Worm (Caenorhabditis elegans) whole organism, early embryonic: ENCODE measurements around the gene slc-9B.2.

Source experiments
- aly-1 ChIP-seq: sonication (generic microtip); optimal IDR thresholded peaks from 2 replicates; lab custom pipeline; 2016; ENCODE audit warnings: missing genetic modification characterization, missing compliant biosample characterization
- ama-1 ChIP-seq: fragments of 150-350 bp; optimal IDR thresholded peaks from 2 replicates; lab custom pipeline; 2014
- ceh-13 ChIP-seq: fragments of 200-800 bp; sonication (Bioruptor generic); optimal IDR thresholded peaks from 2 replicates; lab custom pipeline; 2018; ENCODE audit warnings: mild to moderate bottlenecking, missing genetic modification characterization, missing compliant biosample characterization
- ceh-36 ChIP-seq: sonication (generic microtip); optimal IDR thresholded peaks from 2 replicates; lab custom pipeline; 2016; ENCODE audit warnings: missing genetic modification characterization, inconsistent platforms, missing compliant biosample characterization
- ets-7 ChIP-seq: sonication (generic microtip); optimal IDR thresholded peaks from 2 replicates; lab custom pipeline; 2016; ENCODE audit warnings: missing genotype, missing genetic modification characterization, missing compliant biosample characterization
- flt-1 ChIP-seq: fragments of 200-800 bp; sonication (Bioruptor generic); IDR thresholded peaks from 2 replicates; pipeline ENCODE4 v1.3.6; 2022; ENCODE audit warnings: missing genetic modification characterization, missing compliant biosample characterization
- hmbx-1 ChIP-seq: sonication (generic microtip); optimal IDR thresholded peaks from 2 replicates; lab custom pipeline; 2016; ENCODE audit warnings: mild to moderate bottlenecking, missing genetic modification characterization, missing compliant biosample characterization
- hmg-4 ChIP-seq: fragments of 200-800 bp; sonication (Bioruptor generic); optimal IDR thresholded peaks from 2 replicates; lab custom pipeline; 2018; ENCODE audit warnings: mild to moderate bottlenecking, missing genetic modification characterization, missing compliant biosample characterization
- hnd-1 ChIP-seq: sonication (generic microtip); optimal IDR thresholded peaks from 2 replicates; lab custom pipeline; 2016; ENCODE audit warnings: missing genetic modification characterization, missing compliant biosample characterization
- scrt-1 ChIP-seq: fragments of 200-800 bp; sonication (Bioruptor generic); IDR thresholded peaks from 2 replicates; pipeline ENCODE4 v1.3.6; 2022; ENCODE audit warnings: missing genetic modification characterization, missing compliant biosample characterization
- tbx-37 ChIP-seq: fragments of 200-800 bp; sonication (Bioruptor generic); conservative IDR thresholded peaks from 2 replicates; pipeline ENCODE4 v1.3.6; 2022; ENCODE audit warnings: missing genetic modification reagents, missing genetic modification characterization, missing compliant biosample characterization

ce11 chrV:16356798-16357197, 18.0 kb downstream of the slc-9B.2 start:
- no peak for TF ChIP-seq scrt-1
- no peak for TF ChIP-seq aly-1 (tag; lab: Kevin White, UChicago)
- no peak for TF ChIP-seq tbx-37
- TF ChIP-seq hmg-4 (GFP tag; lab: Kevin White, UChicago): no peak
- TF ChIP-seq hmbx-1 (tag; lab: Kevin White, UChicago): no peak
- no peak for TF ChIP-seq ceh-13
- TF ChIP-seq hnd-1 (tag; lab: Kevin White, UChicago): no peak
- no peak for TF ChIP-seq flt-1 (GFP tag; lab: Robert Waterston, UW)
- no peak for TF ChIP-seq ceh-36 (tag; lab: Kevin White, UChicago)
- no peak for TF ChIP-seq ama-1
- no peak for TF ChIP-seq ets-7 (tag; lab: Kevin White, UChicago)
